Worm (Caenorhabditis elegans) whole organism, mixed stage, embryonic: ENCODE data around the gene cup-16.

Source experiments
- blmp-1 ChIP-seq: fragments of 150-350 bp; optimal IDR thresholded peaks from 2 replicates; lab custom pipeline; 2014; ENCODE audit warnings: missing biosample characterization, missing genetic modification characterization
- lin-13 ChIP-seq: fragments of 150-350 bp; optimal IDR thresholded peaks from 2 replicates; lab custom pipeline; 2014; ENCODE audit warnings: missing biosample characterization, missing genetic modification characterization
- snpc-4 ChIP-seq: fragments of 150-350 bp; optimal IDR thresholded peaks from 2 replicates; lab custom pipeline; 2014; ENCODE audit warnings: missing biosample characterization, missing genetic modification characterization

- TF ChIP-seq snpc-4 (tag; lab: Kevin White, UChicago) (no peak), blmp-1 (tag; lab: Kevin White, UChicago) (no peak), lin-13 (tag; lab: Kevin White, UChicago) (no peak)
Observed at ce11 chrII:8714913-8715447, 8.0 kb downstream of the cup-16 start, which contains the start of the genes rab-21 and T01B7.13.
